Fruit fly (Drosophila melanogaster) whole organism, embryonic: ENCODE data around the gene djl.

Experiments
- Ada2b ChIP-seq: fragments of 200-800 bp; sonication (Bioruptor generic); IDR thresholded peaks from 2 replicates; pipeline ENCODE4 v1.3.6; 2022; ENCODE audit warnings: missing biosample characterization, missing genetic modification characterization
- Adf1 ChIP-seq: fragments of 200-800 bp; sonication (Bioruptor generic); IDR thresholded peaks from 2 replicates; pipeline ENCODE4 v1.3.6; 2022; ENCODE audit warnings: missing biosample characterization, missing genetic modification characterization
- BtbVII ChIP-seq: fragments of 200-800 bp; sonication (Bioruptor generic); optimal IDR thresholded peaks from 3 replicates; lab custom pipeline; 2017; ENCODE audit warnings: missing biosample characterization, mild to moderate bottlenecking, missing genetic modification characterization
- CG10543 ChIP-seq: fragments of 200-800 bp; sonication (Bioruptor generic); optimal IDR thresholded peaks from 3 replicates; lab custom pipeline; 2017; ENCODE audit warnings: missing biosample characterization, mild to moderate bottlenecking, missing genetic modification characterization, moderate library complexity
- CG10654 ChIP-seq: fragments of 200-800 bp; sonication (Bioruptor generic); optimal IDR thresholded peaks from 2 replicates; lab custom pipeline; 2016; ENCODE audit warnings: missing biosample characterization, missing genetic modification characterization
- CG10979 ChIP-seq: fragments of 200-800 bp; sonication (Bioruptor generic); optimal IDR thresholded peaks from 2 replicates; lab custom pipeline; 2018; ENCODE audit warnings: missing biosample characterization, mild to moderate bottlenecking, missing genetic modification characterization, moderate library complexity
- CG12744 ChIP-seq: fragments of 200-800 bp; sonication (Bioruptor generic); optimal IDR thresholded peaks from 2 replicates; lab custom pipeline; 2016; ENCODE audit warnings: missing biosample characterization, missing genetic modification characterization
- CG12769 ChIP-seq: fragments of 200-800 bp; sonication (Bioruptor generic); optimal IDR thresholded peaks from 2 replicates; lab custom pipeline; 2019; ENCODE audit warnings: missing biosample characterization, mild to moderate bottlenecking, missing genetic modification characterization, moderate library complexity
- CG14014 ChIP-seq: fragments of 200-800 bp; sonication (Bioruptor generic); IDR thresholded peaks from 2 replicates; pipeline ENCODE4 v1.3.6; 2022; ENCODE audit warnings: missing biosample characterization, missing genetic modification characterization
- CG14667 ChIP-seq: fragments of 200-800 bp; sonication (Bioruptor generic); IDR thresholded peaks from 2 replicates; pipeline ENCODE4 v1.3.6; 2022; ENCODE audit warnings: missing biosample characterization, missing genetic modification characterization
- CG1529 ChIP-seq: fragments of 200-800 bp; sonication (Bioruptor generic); optimal IDR thresholded peaks from 3 replicates; lab custom pipeline; 2018; ENCODE audit warnings: missing biosample characterization, missing genetic modification characterization
- CG16813 ChIP-seq: fragments of 200-800 bp; sonication (Bioruptor generic); IDR thresholded peaks from 3 replicates; pipeline ENCODE4 v1.3.6; 2022; ENCODE audit warnings: missing biosample characterization, missing genetic modification characterization; ENCODE audit not compliant: partially characterized antibody
- CG18262 ChIP-seq: fragments of 200-800 bp; optimal IDR thresholded peaks from 3 replicates; lab custom pipeline; 2019; ENCODE audit warnings: missing biosample characterization, mild to moderate bottlenecking, missing genetic modification characterization, moderate library complexity
- CG18476 ChIP-seq: fragments of 200-800 bp; sonication (Bioruptor generic); optimal IDR thresholded peaks from 2 replicates; lab custom pipeline; 2016; ENCODE audit warnings: missing biosample characterization, mild to moderate bottlenecking, missing genetic modification characterization
- CG2199 ChIP-seq: fragments of 200-800 bp; sonication (Bioruptor generic); IDR thresholded peaks from 3 replicates; pipeline ENCODE4 v1.3.6; 2022; ENCODE audit warnings: missing biosample characterization, missing genetic modification characterization
- CG32767 ChIP-seq: fragments of 200-800 bp; sonication (Bioruptor generic); IDR thresholded peaks from 2 replicates; pipeline ENCODE4 v1.3.6; 2022; ENCODE audit warnings: missing biosample characterization, missing genetic modification characterization
- CG4854 ChIP-seq: fragments of 200-800 bp; sonication (Bioruptor generic); optimal IDR thresholded peaks from 2 replicates; lab custom pipeline; 2016; ENCODE audit warnings: missing biosample characterization, missing genetic modification characterization, inconsistent platforms
- CG7271 ChIP-seq: fragments of 200-800 bp; sonication (Bioruptor generic); optimal IDR thresholded peaks from 2 replicates; lab custom pipeline; 2018; ENCODE audit warnings: missing biosample characterization, mild to moderate bottlenecking, missing genetic modification characterization, moderate library complexity
- CG7963 ChIP-seq: fragments of 200-800 bp; sonication (Bioruptor generic); IDR thresholded peaks from 3 replicates; pipeline ENCODE4 v1.3.6; 2022; ENCODE audit warnings: missing biosample characterization, missing genetic modification characterization; ENCODE audit not compliant: partially characterized antibody
- CG8089 ChIP-seq: fragments of 200-800 bp; sonication (Bioruptor generic); optimal IDR thresholded peaks from 3 replicates; lab custom pipeline; 2016; ENCODE audit warnings: missing biosample characterization, missing genetic modification characterization
- CG8290 ChIP-seq, 3 experiments: fragments of 200-800 bp; sonication (Bioruptor generic); optimal IDR thresholded peaks; 2 replicates each; lab custom pipeline; 2016 to 2019; ENCODE audit warnings: missing biosample characterization in 3 of 3, missing genetic modification characterization in 3 of 3, mild to moderate bottlenecking in 2 of 3, moderate library complexity in 1 of 3
- CG8765 ChIP-seq: fragments of 200-800 bp; sonication (Bioruptor generic); IDR thresholded peaks from 2 replicates; pipeline ENCODE4 v1.3.6; 2022; ENCODE audit warnings: missing biosample characterization, missing genetic modification characterization
- Chrac-16 ChIP-seq: fragments of 200-800 bp; sonication (Bioruptor generic); optimal IDR thresholded peaks from 3 replicates; lab custom pipeline; 2016; ENCODE audit warnings: missing biosample characterization, missing genetic modification characterization
- Ets65A ChIP-seq: fragments of 200-800 bp; sonication (Bioruptor generic); peaks from one replicate; lab custom pipeline; 2016; ENCODE audit warnings: missing biosample characterization, missing genetic modification characterization
- H2.0 ChIP-seq: fragments of 200-800 bp; sonication (Bioruptor generic); IDR thresholded peaks from 2 replicates; pipeline ENCODE4 v1.3.6; 2022; ENCODE audit warnings: missing biosample characterization, missing genetic modification characterization
- MTF-1 ChIP-seq: fragments of 200-800 bp; sonication (Bioruptor generic); optimal IDR thresholded peaks from 2 replicates; lab custom pipeline; 2018; ENCODE audit warnings: missing biosample characterization, mild to moderate bottlenecking, missing genetic modification characterization, borderline replicate concordance
- Mad ChIP-seq: fragments of 200-800 bp; sonication (Bioruptor generic); optimal IDR thresholded peaks from 2 replicates; lab custom pipeline; 2016; ENCODE audit warnings: missing biosample characterization, missing genetic modification characterization
- Oaz ChIP-seq: fragments of 200-800 bp; sonication (Bioruptor generic); IDR thresholded peaks from 2 replicates; pipeline ENCODE4 v1.3.6; 2022; ENCODE audit warnings: missing biosample characterization, missing genetic modification characterization
- Xrp1 ChIP-seq: fragments of 200-800 bp; sonication (Bioruptor generic); IDR thresholded peaks from 2 replicates; pipeline ENCODE4 v1.3.6; 2022; ENCODE audit warnings: missing biosample characterization, missing genetic modification characterization
- bab2 ChIP-seq: fragments of 200-800 bp; sonication (Bioruptor generic); optimal IDR thresholded peaks from 2 replicates; lab custom pipeline; 2016; ENCODE audit warnings: missing biosample characterization, missing genetic modification characterization
- cad ChIP-seq: fragments of >200 bp; optimal IDR thresholded peaks from 2 replicates; lab custom pipeline; 2017; ENCODE audit warnings: missing biosample characterization, missing genetic modification characterization
- crp ChIP-seq, 2 experiments: fragments of 200-800 bp; sonication (Bioruptor generic); optimal IDR thresholded peaks; 2 replicates in 1 of 2; 3 replicates in 1 of 2; lab custom pipeline; 2017; ENCODE audit warnings: missing biosample characterization in 2 of 2, missing genetic modification characterization in 2 of 2, mild to moderate bottlenecking in 1 of 2, moderate library complexity in 1 of 2
- dmrt99B ChIP-seq: fragments of 200-800 bp; sonication (Bioruptor generic); optimal IDR thresholded peaks from 2 replicates; lab custom pipeline; 2018; ENCODE audit warnings: missing biosample characterization, mild to moderate bottlenecking, missing genetic modification characterization, moderate library complexity
- ham ChIP-seq: fragments of 200-800 bp; sonication (Bioruptor generic); IDR thresholded peaks from 2 replicates; pipeline ENCODE4 v1.3.6; 2022; ENCODE audit warnings: missing biosample characterization, missing genetic modification characterization
- ken ChIP-seq: fragments of 200-800 bp; sonication (Bioruptor generic); IDR thresholded peaks from 3 replicates; pipeline ENCODE4 v1.3.6; 2022; ENCODE audit warnings: missing biosample characterization, missing genetic modification characterization
- luna ChIP-seq: fragments of 200-800 bp; sonication (Bioruptor generic); optimal IDR thresholded peaks from 2 replicates; lab custom pipeline; 2016; ENCODE audit warnings: missing biosample characterization, missing genetic modification characterization
- onecut ChIP-seq: fragments of 200-800 bp; sonication (Bioruptor generic); IDR thresholded peaks from 2 replicates; pipeline ENCODE4 v1.3.6; 2022; ENCODE audit warnings: missing biosample characterization, missing genetic modification characterization
- otp ChIP-seq: fragments of 200-800 bp; sonication (Bioruptor generic); IDR thresholded peaks from 3 replicates; pipeline ENCODE4, ENCODE4 v1.3.6; 2022; ENCODE audit warnings: missing biosample characterization, missing genetic modification characterization
- pros ChIP-seq: fragments of 200-800 bp; sonication (Bioruptor generic); optimal IDR thresholded peaks from 3 replicates; lab custom pipeline; 2019; ENCODE audit warnings: missing biosample characterization, mild to moderate bottlenecking, missing genetic modification characterization, moderate library complexity
- sd ChIP-seq: fragments of 200-800 bp; sonication (Bioruptor generic); optimal IDR thresholded peaks from 3 replicates; lab custom pipeline; 2018; ENCODE audit warnings: missing biosample characterization, mild to moderate bottlenecking, missing genetic modification characterization, moderate library complexity
- sens ChIP-seq: fragments of 200-800 bp; sonication (Bioruptor generic); peaks from one replicate; lab custom pipeline; 2016; ENCODE audit warnings: missing biosample characterization, missing genetic modification characterization
- sna ChIP-seq: fragments of 200-800 bp; sonication (Bioruptor generic); IDR thresholded peaks from 2 replicates; pipeline ENCODE4 v1.3.6; 2022; ENCODE audit warnings: missing biosample characterization, missing genetic modification characterization; ENCODE audit not compliant: partially characterized antibody
- sqz ChIP-seq: fragments of 200-800 bp; sonication (Bioruptor generic); optimal IDR thresholded peaks from 3 replicates; lab custom pipeline; 2018; ENCODE audit warnings: missing biosample characterization, mild to moderate bottlenecking, missing genetic modification characterization
- unpg ChIP-seq: fragments of 200-800 bp; sonication (Bioruptor generic); optimal IDR thresholded peaks from 3 replicates; lab custom pipeline; 2018; ENCODE audit warnings: missing biosample characterization, mild to moderate bottlenecking, missing genetic modification characterization, moderate library complexity
- zfh1 ChIP-seq: fragments of 200-800 bp; sonication (Bioruptor generic); IDR thresholded peaks from 3 replicates; pipeline ENCODE4 v1.3.6; 2022; ENCODE audit warnings: missing biosample characterization, missing genetic modification characterization

djl gene

dm6 chr3R:7102853-7103833, 42.6 kb downstream of the djl start (continued):
- no peak for TF ChIP-seq CG16813 (GFP tag; lab: Robert Waterston, UW)
- TF ChIP-seq CG4854 (GFP tag; lab: Kevin White, UChicago): no peak
- TF ChIP-seq CG8290 (GFP tag; optimal IDR thresholded peaks at IDR 0.05; lab: Kevin White, UChicago): no peak
- peak in 1 of 2 experiments; percentile 31 for TF ChIP-seq CG8290 (tag; optimal IDR thresholded peaks at IDR 0.05; lab: Kevin White, UChicago)
- TF ChIP-seq CG10654 (GFP tag; lab: Kevin White, UChicago): no peak
- no peak for TF ChIP-seq Xrp1 (GFP tag; lab: Robert Waterston, UW)
- TF ChIP-seq CG14014 (GFP tag; lab: Robert Waterston, UW): no peak
- no peak for TF ChIP-seq CG8765 (GFP tag; lab: Robert Waterston, UW)
- TF ChIP-seq CG14667: no peak
- no peak for TF ChIP-seq MTF-1 (GFP tag; lab: Kevin White, UChicago)
- no peak for TF ChIP-seq CG12744 (GFP tag; lab: Kevin White, UChicago)

dm6 chr3R:7104308-7104707, 43.7 kb downstream of the djl start:
- TF ChIP-seq sd (tag; lab: Kevin White, UChicago) (peak; percentile 7), sqz (GFP tag; lab: Kevin White, UChicago) (peak; percentile 29), CG1529 (no peak), CG12769 (tag; lab: Kevin White, UChicago) (no peak), bab2 (GFP tag; lab: Kevin White, UChicago) (no peak), CG10979 (tag; lab: Kevin White, UChicago) (no peak), crp (GFP tag; optimal IDR thresholded peaks at IDR 0.05; lab: Kevin White, UChicago) (no peak), zfh1 (0 out of 3 replicates have a peak, but pooled peaks have one; percentile 21), Ada2b (GFP tag; lab: Robert Waterston, UW) (no peak), pros (peak; percentile 75), CG2199 (GFP tag; lab: Robert Waterston, UW) (0 out of 3 replicates have a peak, but pooled peaks have one; percentile 16), CG10543 (no peak), cad (GFP tag; lab: Kevin White, UChicago) (no peak), BtbVII (GFP tag; lab: Kevin White, UChicago) (no peak), sens (peak; percentile 70), ham (GFP tag; lab: Robert Waterston, UW) (no peak), unpg (GFP tag; lab: Kevin White, UChicago) (no peak)

dm6 chr3R:7105503-7106164, 45.1 kb downstream of the djl start:
- TF ChIP-seq otp (GFP tag; lab: Robert Waterston, UW) (no peak), CG8089 (GFP tag; lab: Kevin White, UChicago) (no peak), CG18262 (no peak), onecut (GFP tag; lab: Robert Waterston, UW) (peak; percentile 43; the same call in 1 of the 2 replicates), CG32767 (no peak), CG7271 (tag; lab: Kevin White, UChicago) (no peak), Oaz (GFP tag; lab: Robert Waterston, UW) (no peak), luna (GFP tag; lab: Kevin White, UChicago) (no peak), sna (no peak), Adf1 (GFP tag; lab: Robert Waterston, UW) (no peak), ken (GFP tag; lab: Robert Waterston, UW) (no peak), dmrt99B (no peak), Mad (no peak), CG7963 (no peak), pros (peak; percentile 90), Ets65A (GFP tag; lab: Kevin White, UChicago) (peak; percentile 14), CG18476 (GFP tag; lab: Kevin White, UChicago) (no peak), H2.0 (GFP tag; lab: Robert Waterston, UW) (no peak), Chrac-16 (no peak)
